Fruit fly (Drosophila melanogaster) whole organism, embryonic: ENCODE results near the gene Nepl4.

Experiments
- Aef1 ChIP-seq: fragments of 200-800 bp; sonication (Bioruptor generic); IDR thresholded peaks from 3 replicates; pipeline ENCODE4 v1.3.6; 2022; ENCODE audit warnings: missing biosample characterization, missing genetic modification characterization
- Bdp1 ChIP-seq: fragments of 200-800 bp; sonication (Bioruptor generic); optimal IDR thresholded peaks from 3 replicates; lab custom pipeline; 2016; ENCODE audit warnings: missing biosample characterization, missing genetic modification characterization
- CG10274 ChIP-seq: fragments of 200-800 bp; sonication (Bioruptor generic); optimal IDR thresholded peaks from 3 replicates; lab custom pipeline; 2017; ENCODE audit warnings: missing biosample characterization, mild to moderate bottlenecking, missing genetic modification characterization
- CG11560 ChIP-seq: fragments of 200-800 bp; sonication (Bioruptor generic); IDR thresholded peaks from 3 replicates; pipeline ENCODE4 v1.3.6; 2022; ENCODE audit warnings: missing biosample characterization, missing genetic modification characterization
- CG12236 ChIP-seq: fragments of 200-800 bp; sonication (Bioruptor generic); optimal IDR thresholded peaks from 2 replicates; lab custom pipeline; 2016; ENCODE audit warnings: missing biosample characterization, missing genetic modification characterization
- CG14710 ChIP-seq: fragments of 200-800 bp; sonication (Bioruptor generic); optimal IDR thresholded peaks from 3 replicates; lab custom pipeline; 2019; ENCODE audit warnings: missing biosample characterization, mild to moderate bottlenecking, missing genetic modification characterization, moderate library complexity
- CG17829 ChIP-seq: fragments of 200-800 bp; optimal IDR thresholded peaks from 2 replicates; lab custom pipeline; 2019; ENCODE audit warnings: missing biosample characterization, mild to moderate bottlenecking, missing genetic modification characterization, moderate library complexity
- CG18476 ChIP-seq: fragments of 200-800 bp; sonication (Bioruptor generic); optimal IDR thresholded peaks from 2 replicates; lab custom pipeline; 2016; ENCODE audit warnings: missing biosample characterization, mild to moderate bottlenecking, missing genetic modification characterization
- CG2678 ChIP-seq: fragments of 200-800 bp; sonication (Bioruptor generic); optimal IDR thresholded peaks from 3 replicates; lab custom pipeline; 2019; ENCODE audit warnings: missing biosample characterization, mild to moderate bottlenecking, missing genetic modification characterization, moderate library complexity
- CG33557 ChIP-seq: fragments of 200-800 bp; sonication (Bioruptor generic); optimal IDR thresholded peaks from 2 replicates; lab custom pipeline; 2019; ENCODE audit warnings: missing biosample characterization, mild to moderate bottlenecking, missing genetic modification characterization, moderate library complexity
- CG3838 ChIP-seq: fragments of 200-800 bp; sonication (Bioruptor generic); optimal IDR thresholded peaks from 3 replicates; lab custom pipeline; 2016; ENCODE audit warnings: missing biosample characterization, missing genetic modification characterization
- CG6765 ChIP-seq: fragments of 200-800 bp; sonication (Bioruptor generic); optimal IDR thresholded peaks from 3 replicates; lab custom pipeline; 2017; ENCODE audit warnings: missing biosample characterization, mild to moderate bottlenecking, missing genetic modification characterization
- CG7271 ChIP-seq: fragments of 200-800 bp; sonication (Bioruptor generic); optimal IDR thresholded peaks from 2 replicates; lab custom pipeline; 2018; ENCODE audit warnings: missing biosample characterization, mild to moderate bottlenecking, missing genetic modification characterization, moderate library complexity
- CG7556 ChIP-seq: fragments of 200-800 bp; sonication (Bioruptor generic); optimal IDR thresholded peaks from 2 replicates; lab custom pipeline; 2017; ENCODE audit warnings: missing biosample characterization, mild to moderate bottlenecking, missing genetic modification characterization
- CHES-1-like ChIP-seq: fragments of 200-800 bp; sonication (Bioruptor generic); optimal IDR thresholded peaks from 2 replicates; lab custom pipeline; 2016; ENCODE audit warnings: missing biosample characterization, missing genetic modification characterization
- CTCF ChIP-seq: fragments of 200-800 bp; sonication (Bioruptor generic); optimal IDR thresholded peaks from 2 replicates; lab custom pipeline; 2017; ENCODE audit warnings: missing biosample characterization, mild to moderate bottlenecking, missing genetic modification characterization, moderate library complexity
- Ets65A ChIP-seq: fragments of 200-800 bp; sonication (Bioruptor generic); peaks from one replicate; lab custom pipeline; 2016; ENCODE audit warnings: missing biosample characterization, missing genetic modification characterization
- Fer2 ChIP-seq: fragments of 200-800 bp; sonication (Bioruptor generic); optimal IDR thresholded peaks from 2 replicates; lab custom pipeline; 2018; ENCODE audit warnings: missing biosample characterization, mild to moderate bottlenecking, missing genetic modification characterization, moderate library complexity
- Hand ChIP-seq: fragments of 200-800 bp; sonication (Bioruptor generic); optimal IDR thresholded peaks from 2 replicates; lab custom pipeline; 2017; ENCODE audit warnings: mild to moderate bottlenecking, missing biosample characterization, missing genetic modification reagents, missing genetic modification characterization
- Hmr ChIP-seq: fragments of 200-800 bp; sonication (Bioruptor generic); optimal IDR thresholded peaks from 3 replicates; lab custom pipeline; 2017; ENCODE audit warnings: mild to moderate bottlenecking, missing biosample characterization, missing genetic modification reagents, missing genetic modification characterization
- Lhr ChIP-seq: fragments of 200-800 bp; sonication (Bioruptor generic); optimal IDR thresholded peaks from 3 replicates; lab custom pipeline; 2017; ENCODE audit warnings: mild to moderate bottlenecking, missing biosample characterization, missing genetic modification reagents, missing genetic modification characterization
- Med ChIP-seq: fragments of 200-800 bp; sonication (Bioruptor generic); peaks from one replicate; lab custom pipeline; 2016; ENCODE audit warnings: missing biosample characterization, missing genetic modification characterization, mild to moderate bottlenecking, inconsistent platforms, moderate library complexity
- Meics ChIP-seq: fragments of 200-800 bp; sonication (Bioruptor generic); optimal IDR thresholded peaks from 2 replicates; lab custom pipeline; 2017; ENCODE audit warnings: missing biosample characterization, mild to moderate bottlenecking, missing genetic modification characterization
- Mes4 ChIP-seq: fragments of 200-800 bp; sonication (Bioruptor generic); optimal IDR thresholded peaks from 2 replicates; lab custom pipeline; 2016; ENCODE audit warnings: missing biosample characterization, missing genetic modification characterization
- NC2α ChIP-seq: fragments of 200-800 bp; sonication (Bioruptor generic); optimal IDR thresholded peaks from 2 replicates; lab custom pipeline; 2016; ENCODE audit warnings: missing biosample characterization, missing genetic modification characterization
- Nf-YA ChIP-seq: fragments of 200-800 bp; sonication (Bioruptor generic); IDR thresholded peaks from 2 replicates; pipeline ENCODE4 v1.3.6; 2022; ENCODE audit warnings: missing biosample characterization, missing genetic modification characterization
- Nf-YB ChIP-seq: fragments of 200-800 bp; sonication (Bioruptor generic); optimal IDR thresholded peaks from 3 replicates; lab custom pipeline; 2019; ENCODE audit warnings: missing biosample characterization, mild to moderate bottlenecking, missing genetic modification characterization, moderate library complexity
- Poxn ChIP-seq: fragments of 200-800 bp; sonication (Bioruptor generic); IDR thresholded peaks from 2 replicates; pipeline ENCODE4 v1.3.6; 2022; ENCODE audit warnings: missing biosample characterization, missing genetic modification characterization
- Ptx1 ChIP-seq: fragments of 200-800 bp; sonication (Bioruptor generic); IDR thresholded peaks from 2 replicates; pipeline ENCODE4 v1.3.6; 2022; ENCODE audit warnings: missing biosample characterization, missing genetic modification characterization
- Side ChIP-seq: fragments of 200-800 bp; sonication (Bioruptor generic); optimal IDR thresholded peaks from 2 replicates; lab custom pipeline; 2016; ENCODE audit warnings: missing biosample characterization, missing genetic modification characterization
- Vsx1 ChIP-seq: fragments of 200-800 bp; sonication (Bioruptor generic); optimal IDR thresholded peaks from 2 replicates; lab custom pipeline; 2017; ENCODE audit warnings: missing biosample characterization, mild to moderate bottlenecking, missing genetic modification characterization, missing genetic modification reagents
- ato ChIP-seq: fragments of 200-800 bp; sonication (Bioruptor generic); IDR thresholded peaks from 2 replicates; pipeline ENCODE4 v1.3.6; 2022; ENCODE audit warnings: missing biosample characterization, missing genetic modification characterization; ENCODE audit not compliant: partially characterized antibody
- cad ChIP-seq: fragments of >200 bp; optimal IDR thresholded peaks from 2 replicates; lab custom pipeline; 2017; ENCODE audit warnings: missing biosample characterization, missing genetic modification characterization
- chn ChIP-seq: fragments of 200-800 bp; sonication (Bioruptor generic); optimal IDR thresholded peaks from 2 replicates; lab custom pipeline; 2016; ENCODE audit warnings: missing biosample characterization, missing genetic modification characterization
- ci ChIP-seq: fragments of 200-800 bp; sonication (Bioruptor generic); IDR thresholded peaks from 3 replicates; pipeline ENCODE4 v1.3.6; 2022; ENCODE audit warnings: missing biosample characterization, missing genetic modification characterization
- corto ChIP-seq: fragments of 200-800 bp; sonication (Bioruptor generic); optimal IDR thresholded peaks from 2 replicates; lab custom pipeline; 2016; ENCODE audit warnings: missing biosample characterization, mild to moderate bottlenecking, missing genetic modification characterization, moderate library complexity
- dpn ChIP-seq, 2 experiments: fragments of 200-800 bp; sonication (Bioruptor generic); optimal IDR thresholded peaks; 3 replicates each; lab custom pipeline; 2016; ENCODE audit warnings: missing biosample characterization in 2 of 2, missing genetic modification characterization in 2 of 2
- fd3F ChIP-seq: fragments of 200-800 bp; sonication (Bioruptor generic); optimal IDR thresholded peaks from 2 replicates; lab custom pipeline; 2018; ENCODE audit warnings: missing biosample characterization, mild to moderate bottlenecking, missing genetic modification characterization, moderate library complexity
- fru ChIP-seq: fragments of >200 bp; optimal IDR thresholded peaks from 2 replicates; lab custom pipeline; 2017
- gem ChIP-seq: fragments of 200-800 bp; sonication (Bioruptor generic); optimal IDR thresholded peaks from 2 replicates; lab custom pipeline; 2019; ENCODE audit warnings: missing biosample characterization, mild to moderate bottlenecking, missing genetic modification characterization, moderate library complexity
- her ChIP-seq: fragments of 200-800 bp; sonication (Bioruptor generic); optimal IDR thresholded peaks from 2 replicates; lab custom pipeline; 2016; ENCODE audit warnings: missing biosample characterization, missing genetic modification characterization
- lilli ChIP-seq: fragments of 200-800 bp; sonication (Bioruptor generic); optimal IDR thresholded peaks from 3 replicates; lab custom pipeline; 2016; ENCODE audit warnings: missing biosample characterization, missing genetic modification characterization
- lmd ChIP-seq: fragments of 200-800 bp; sonication (Bioruptor generic); IDR thresholded peaks from 2 replicates; pipeline ENCODE4 v1.3.6; 2022; ENCODE audit warnings: missing biosample characterization, missing genetic modification characterization
- sens ChIP-seq: fragments of 200-800 bp; sonication (Bioruptor generic); peaks from one replicate; lab custom pipeline; 2016; ENCODE audit warnings: missing biosample characterization, missing genetic modification characterization
- so ChIP-seq: fragments of 200-800 bp; sonication (Bioruptor generic); IDR thresholded peaks from 3 replicates; pipeline ENCODE4 v1.3.6; 2022; ENCODE audit warnings: missing biosample characterization, missing genetic modification characterization
- sr ChIP-seq: fragments of 200-800 bp; sonication (Bioruptor generic); IDR thresholded peaks from 3 replicates; pipeline ENCODE4 v1.3.6; 2022; ENCODE audit warnings: missing biosample characterization, missing genetic modification characterization
- tll ChIP-seq, 2 experiments: fragments of 200-800 bp in 1 of 2; fragments of >200 bp in 1 of 2; sonication (Bioruptor generic) in 1 of 2; optimal IDR thresholded peaks; 2 replicates each; lab custom pipeline; 2017 to 2019; ENCODE audit warnings: missing biosample characterization in 2 of 2, missing genetic modification characterization in 2 of 2, mild to moderate bottlenecking in 1 of 2, moderate library complexity in 1 of 2
- ttk ChIP-seq: fragments of 200-800 bp; sonication (Bioruptor generic); IDR thresholded peaks from 2 replicates; pipeline ENCODE4 v2.1.2; 2022; ENCODE audit warnings: missing biosample characterization, missing genetic modification characterization
- vnd ChIP-seq: fragments of 200-800 bp; sonication (Bioruptor generic); IDR thresholded peaks from 3 replicates; pipeline ENCODE4 v1.3.6; 2022; ENCODE audit warnings: missing biosample characterization, missing genetic modification characterization; ENCODE audit not compliant: partially characterized antibody
- zen ChIP-seq: fragments of 200-800 bp; sonication (Bioruptor generic); optimal IDR thresholded peaks from 3 replicates; lab custom pipeline; 2018; ENCODE audit warnings: missing biosample characterization, mild to moderate bottlenecking, missing genetic modification characterization, moderate library complexity

Gene Nepl4

dm6 chr2L:6372088-6372487, 4.4 kb downstream of the Nepl4 start, which contains the start of gene slam (continued):
- TF ChIP-seq Bdp1 (no peak), CG2678 (no peak), Ptx1 (GFP tag; lab: Robert Waterston, UW) (no peak), CG6765 (GFP tag; lab: Kevin White, UChicago) (no peak), CG18476 (no peak)

dm6 chr2L:6373141-6373540, 5.5 kb downstream of the Nepl4 start:
- TF ChIP-seq cad (peak; percentile 49), CG7271 (tag; lab: Kevin White, UChicago) (peak; percentile 14), zen (tag; lab: Kevin White, UChicago) (peak; percentile 95), tll (GFP tag; optimal IDR thresholded peaks at IDR 0.05; lab: Kevin White, UChicago) (peak in 1 of 2 experiments; percentile 10), Poxn (no peak)

- TF ChIP-seq fru (no peak), fd3F (GFP tag; lab: Kevin White, UChicago) (no peak), ato (no peak), CG14710 (tag; lab: Kevin White, UChicago) (no peak), ttk (GFP tag; lab: Robert Waterston, UW) (0 out of 2 replicates have a peak, but pooled peaks have one; percentile 29), gem (tag; lab: Kevin White, UChicago) (no peak), Fer2 (tag; lab: Kevin White, UChicago) (no peak), Mes4 (GFP tag; lab: Kevin White, UChicago) (no peak), dpn (GFP tag; optimal IDR thresholded peaks at IDR 0.05; lab: Kevin White, UChicago) (no peak), CG10274 (GFP tag; lab: Kevin White, UChicago) (no peak), CTCF (GFP tag; lab: Kevin White, UChicago) (no peak), sr (no peak), Aef1 (no peak; the same call in 2 of the 3 replicates), CHES-1-like (no peak), corto (GFP tag; lab: Kevin White, UChicago) (no peak), Nf-YA (GFP tag; lab: Robert Waterston, UW) (no peak), CG17829 (tag; lab: Kevin White, UChicago) (no peak), Nf-YB (GFP tag; lab: Kevin White, UChicago) (no peak), sens (GFP tag; lab: Kevin White, UChicago) (peak; percentile 62), CG12236 (GFP tag; lab: Kevin White, UChicago) (no peak), CG11560 (tag; lab: Robert Waterston, UW) (no peak), Side (GFP tag; lab: Kevin White, UChicago) (no peak), so (GFP tag; lab: Robert Waterston, UW) (no peak), Hand (GFP tag; lab: Kevin White, UChicago) (no peak), Vsx1 (no peak), Ets65A (peak; percentile 4), NC2α (GFP tag; lab: Kevin White, UChicago) (no peak), Meics (GFP tag; lab: Kevin White, UChicago) (no peak), Med (no peak), chn (GFP tag; lab: Kevin White, UChicago) (no peak), Lhr (no peak), CG3838 (no peak), zen (tag; lab: Kevin White, UChicago) (peak; percentile 2), lmd (GFP tag; lab: Robert Waterston, UW) (peak; percentile 33; the same call in 1 of the 2 replicates), Hmr (GFP tag; lab: Kevin White, UChicago) (no peak), lilli (GFP tag; lab: Kevin White, UChicago) (no peak), CG7556 (no peak), ci (GFP tag; lab: Robert Waterston, UW) (0 out of 3 replicates have a peak, but pooled peaks have one; percentile 27), her (GFP tag; lab: Kevin White, UChicago) (no peak), vnd (GFP tag; lab: Robert Waterston, UW) (no peak), CG33557 (GFP tag; lab: Kevin White, UChicago) (no peak)
Observed at dm6 chr2L:6379197-6379596, 11.5 kb downstream of the Nepl4 start.
